Fruit fly (Drosophila melanogaster) whole organism, embryonic: Measurements from ENCODE around the gene CG1738.

Source experiments
- Atf6 ChIP-seq: fragments of 200-800 bp; sonication (Bioruptor generic); IDR thresholded peaks from 2 replicates; pipeline ENCODE4 v1.3.6; 2022; ENCODE audit warnings: missing biosample characterization, missing genetic modification characterization
- Blimp-1 ChIP-seq: fragments of 200-800 bp; sonication (Bioruptor generic); optimal IDR thresholded peaks from 3 replicates; lab custom pipeline; 2018; ENCODE audit warnings: missing biosample characterization, missing genetic modification characterization, mild to moderate bottlenecking, moderate library complexity, missing genetic modification reagents
- CG11247 ChIP-seq: fragments of 200-800 bp; sonication (Bioruptor generic); IDR thresholded peaks from 2 replicates; pipeline ENCODE4 v1.3.6; 2022; ENCODE audit warnings: missing biosample characterization, missing genetic modification characterization
- CG12769 ChIP-seq: fragments of 200-800 bp; sonication (Bioruptor generic); optimal IDR thresholded peaks from 2 replicates; lab custom pipeline; 2019; ENCODE audit warnings: missing biosample characterization, mild to moderate bottlenecking, missing genetic modification characterization, moderate library complexity
- CG15696 ChIP-seq: fragments of 200-800 bp; sonication (Bioruptor generic); optimal IDR thresholded peaks from 2 replicates; lab custom pipeline; 2019; ENCODE audit warnings: missing biosample characterization, mild to moderate bottlenecking, missing genetic modification characterization, moderate library complexity
- CG1603 ChIP-seq: fragments of 200-800 bp; sonication (Bioruptor generic); optimal IDR thresholded peaks from 2 replicates; lab custom pipeline; 2019; ENCODE audit warnings: missing biosample characterization, mild to moderate bottlenecking, missing genetic modification characterization, moderate library complexity
- CG17359 ChIP-seq: fragments of 200-800 bp; sonication (Bioruptor generic); optimal IDR thresholded peaks from 3 replicates; lab custom pipeline; 2018; ENCODE audit warnings: missing biosample characterization, mild to moderate bottlenecking, missing genetic modification characterization, moderate library complexity
- CG30431 ChIP-seq: fragments of 200-800 bp; sonication (Bioruptor generic); optimal IDR thresholded peaks from 2 replicates; lab custom pipeline; 2017; ENCODE audit warnings: missing biosample characterization, missing genetic modification characterization
- CG31365 ChIP-seq: fragments of 200-800 bp; sonication (Bioruptor generic); optimal IDR thresholded peaks from 2 replicates; lab custom pipeline; 2018; ENCODE audit warnings: missing biosample characterization, mild to moderate bottlenecking, missing genetic modification characterization
- CG31441 ChIP-seq: fragments of 200-800 bp; sonication (Bioruptor generic); IDR thresholded peaks from 2 replicates; pipeline ENCODE4 v1.3.6; 2022; ENCODE audit warnings: missing biosample characterization, missing genetic modification characterization
- CG3163 ChIP-seq: fragments of 200-800 bp; sonication (Bioruptor generic); optimal IDR thresholded peaks from 3 replicates; lab custom pipeline; 2016; ENCODE audit warnings: missing biosample characterization, missing genetic modification characterization
- CG4360 ChIP-seq: fragments of 200-800 bp; sonication (Bioruptor generic); IDR thresholded peaks from 2 replicates; pipeline ENCODE4 v1.3.6; 2022; ENCODE audit warnings: missing biosample characterization, missing genetic modification characterization
- CG5953 ChIP-seq: fragments of 200-800 bp; sonication (Bioruptor generic); IDR thresholded peaks from 2 replicates; pipeline ENCODE4 v1.3.6; 2022; ENCODE audit warnings: missing biosample characterization, missing genetic modification characterization
- CG6654 ChIP-seq: fragments of 200-800 bp; sonication (Bioruptor generic); optimal IDR thresholded peaks from 2 replicates; lab custom pipeline; 2017; ENCODE audit warnings: missing biosample characterization, mild to moderate bottlenecking, missing genetic modification characterization
- CG7839 ChIP-seq: fragments of 200-800 bp; sonication (Bioruptor generic); optimal IDR thresholded peaks from 3 replicates; lab custom pipeline; 2018; ENCODE audit warnings: missing biosample characterization, mild to moderate bottlenecking, missing genetic modification characterization, moderate library complexity
- CG9609 ChIP-seq: fragments of 200-800 bp; sonication (Bioruptor generic); optimal IDR thresholded peaks from 3 replicates; lab custom pipeline; 2016; ENCODE audit warnings: missing biosample characterization, missing genetic modification characterization
- Dad ChIP-seq: fragments of 200-800 bp; sonication (Bioruptor generic); optimal IDR thresholded peaks from 3 replicates; lab custom pipeline; 2016; ENCODE audit warnings: missing biosample characterization, missing genetic modification characterization
- Dek ChIP-seq: fragments of 200-800 bp; sonication (Bioruptor generic); optimal IDR thresholded peaks from 3 replicates; lab custom pipeline; 2019; ENCODE audit warnings: missing biosample characterization, mild to moderate bottlenecking, missing genetic modification characterization, moderate library complexity
- GATAe ChIP-seq: fragments of 200-800 bp; sonication (Bioruptor generic); conservative IDR thresholded peaks from 2 replicates; pipeline ENCODE4 v1.3.6; 2022; ENCODE audit warnings: missing biosample characterization, missing genetic modification characterization
- Hey ChIP-seq: fragments of 200-800 bp; sonication (Bioruptor generic); optimal IDR thresholded peaks from 3 replicates; lab custom pipeline; 2018; ENCODE audit warnings: missing biosample characterization, mild to moderate bottlenecking, missing genetic modification characterization
- HmgD ChIP-seq: fragments of 200-800 bp; sonication (Bioruptor generic); optimal IDR thresholded peaks from 3 replicates; lab custom pipeline; 2016; ENCODE audit warnings: missing biosample characterization, missing genetic modification characterization
- Jarid2 ChIP-seq: fragments of 200-800 bp; sonication (Bioruptor generic); optimal IDR thresholded peaks from 3 replicates; lab custom pipeline; 2017; ENCODE audit warnings: mild to moderate bottlenecking, missing biosample characterization, missing genetic modification reagents, missing genetic modification characterization
- MESR4 ChIP-seq: fragments of 200-800 bp; sonication (Bioruptor generic); optimal IDR thresholded peaks from 2 replicates; lab custom pipeline; 2018; ENCODE audit warnings: missing biosample characterization, mild to moderate bottlenecking, missing genetic modification characterization, moderate library complexity
- Med ChIP-seq: fragments of 200-800 bp; sonication (Bioruptor generic); peaks from one replicate; lab custom pipeline; 2016; ENCODE audit warnings: missing biosample characterization, missing genetic modification characterization, mild to moderate bottlenecking, inconsistent platforms, moderate library complexity
- Oaz ChIP-seq: fragments of 200-800 bp; sonication (Bioruptor generic); IDR thresholded peaks from 2 replicates; pipeline ENCODE4 v1.3.6; 2022; ENCODE audit warnings: missing biosample characterization, missing genetic modification characterization
- Ravus ChIP-seq: fragments of 200-800 bp; sonication (Bioruptor generic); IDR thresholded peaks from 2 replicates; pipeline ENCODE4 v1.3.6; 2022; ENCODE audit warnings: missing biosample characterization, missing genetic modification characterization
- Rfx ChIP-seq: fragments of 200-800 bp; sonication (Bioruptor generic); IDR thresholded peaks from 2 replicates; pipeline ENCODE4 v1.3.6; 2022; ENCODE audit warnings: missing biosample characterization, missing genetic modification characterization
- Sox100B ChIP-seq: fragments of 200-800 bp; sonication (Bioruptor generic); optimal IDR thresholded peaks from 3 replicates; lab custom pipeline; 2018; ENCODE audit warnings: missing biosample characterization, mild to moderate bottlenecking, missing genetic modification characterization
- ap ChIP-seq: fragments of 200-800 bp; sonication (Bioruptor generic); IDR thresholded peaks from 2 replicates; pipeline ENCODE4 v1.3.6; 2022; ENCODE audit warnings: missing biosample characterization, missing genetic modification characterization
- btn ChIP-seq: fragments of 200-800 bp; sonication (Bioruptor generic); optimal IDR thresholded peaks from 2 replicates; lab custom pipeline; 2016; ENCODE audit warnings: missing biosample characterization, missing genetic modification characterization
- chinmo ChIP-seq: fragments of 200-800 bp; sonication (Bioruptor generic); IDR thresholded peaks from 4 replicates; pipeline ENCODE4 v1.3.6; 2022; ENCODE audit warnings: missing biosample characterization, missing genetic modification characterization; ENCODE audit not compliant: partially characterized antibody
- crp ChIP-seq, 2 experiments: fragments of 200-800 bp; sonication (Bioruptor generic); optimal IDR thresholded peaks; 2 replicates in 1 of 2; 3 replicates in 1 of 2; lab custom pipeline; 2017; ENCODE audit warnings: missing biosample characterization in 2 of 2, missing genetic modification characterization in 2 of 2, mild to moderate bottlenecking in 1 of 2, moderate library complexity in 1 of 2
- emc ChIP-seq: fragments of 200-800 bp; sonication (Bioruptor generic); optimal IDR thresholded peaks from 2 replicates; lab custom pipeline; 2016; ENCODE audit warnings: missing biosample characterization, missing genetic modification characterization
- eyg ChIP-seq: fragments of 200-800 bp; sonication (Bioruptor generic); optimal IDR thresholded peaks from 3 replicates; lab custom pipeline; 2016; ENCODE audit warnings: missing biosample characterization, missing genetic modification characterization
- fru ChIP-seq: fragments of >200 bp; optimal IDR thresholded peaks from 2 replicates; lab custom pipeline; 2017
- grn ChIP-seq: fragments of 200-800 bp; sonication (Bioruptor generic); optimal IDR thresholded peaks from 3 replicates; lab custom pipeline; 2017; ENCODE audit warnings: missing biosample characterization, missing genetic modification characterization
- hkb ChIP-seq, 2 experiments: fragments of 200-800 bp in 1 of 2; fragments of >200 bp in 1 of 2; sonication (Bioruptor generic) in 1 of 2; IDR thresholded peaks in 1 of 2; optimal IDR thresholded peaks in 1 of 2; 2 replicates each; pipeline versions ENCODE4 v1.3.6 to Lab custom; 2017 to 2022; ENCODE audit warnings: missing biosample characterization in 1 of 2, missing genetic modification characterization in 1 of 2
- nerfin-1 ChIP-seq: fragments of 200-800 bp; sonication (Bioruptor generic); optimal IDR thresholded peaks from 3 replicates; lab custom pipeline; 2019; ENCODE audit warnings: missing biosample characterization, mild to moderate bottlenecking, missing genetic modification characterization, moderate library complexity
- nerfin-2 ChIP-seq: fragments of 200-800 bp; sonication (Bioruptor generic); IDR thresholded peaks from 2 replicates; pipeline ENCODE4 v1.3.6; 2022; ENCODE audit warnings: missing biosample characterization, missing genetic modification characterization; ENCODE audit not compliant: partially characterized antibody
- repo ChIP-seq: fragments of 200-800 bp; sonication (Bioruptor generic); optimal IDR thresholded peaks from 2 replicates; lab custom pipeline; 2016; ENCODE audit warnings: missing biosample characterization, missing genetic modification characterization
- rib ChIP-seq: fragments of 200-800 bp; sonication (Bioruptor generic); IDR thresholded peaks from 2 replicates; pipeline ENCODE4 v1.3.6; 2022; ENCODE audit warnings: missing biosample characterization, missing genetic modification characterization
- ro ChIP-seq: fragments of 200-800 bp; sonication (Bioruptor generic); IDR thresholded peaks from 2 replicates; pipeline ENCODE4 v1.3.6; 2022; ENCODE audit warnings: missing biosample characterization, missing genetic modification characterization
- row ChIP-seq: fragments of 200-800 bp; sonication (Bioruptor generic); IDR thresholded peaks from 3 replicates; pipeline ENCODE4 v1.3.6; 2022; ENCODE audit warnings: missing biosample characterization, missing genetic modification characterization
- salm ChIP-seq: fragments of 200-800 bp; sonication (Bioruptor generic); optimal IDR thresholded peaks from 2 replicates; lab custom pipeline; 2018; ENCODE audit warnings: missing biosample characterization, mild to moderate bottlenecking, missing genetic modification characterization
- sc ChIP-seq, 3 experiments: fragments of >200 bp in 2 of 3; fragments of 200-800 bp in 1 of 3; sonication (Bioruptor generic) in 1 of 3; optimal IDR thresholded peaks; 2 replicates in 2 of 3; 3 replicates in 1 of 3; lab custom pipeline; 2017; ENCODE audit warnings: mild to moderate bottlenecking in 1 of 3, missing biosample characterization in 1 of 3, missing genetic modification characterization in 1 of 3, missing genetic modification reagents in 1 of 3
- sr ChIP-seq: fragments of 200-800 bp; sonication (Bioruptor generic); IDR thresholded peaks from 3 replicates; pipeline ENCODE4 v1.3.6; 2022; ENCODE audit warnings: missing biosample characterization, missing genetic modification characterization
- tll ChIP-seq, 2 experiments: fragments of 200-800 bp in 1 of 2; fragments of >200 bp in 1 of 2; sonication (Bioruptor generic) in 1 of 2; optimal IDR thresholded peaks; 2 replicates each; lab custom pipeline; 2017 to 2019; ENCODE audit warnings: missing biosample characterization in 2 of 2, missing genetic modification characterization in 2 of 2, mild to moderate bottlenecking in 1 of 2, moderate library complexity in 1 of 2
- trh ChIP-seq: fragments of 200-800 bp; sonication (Bioruptor generic); optimal IDR thresholded peaks from 2 replicates; lab custom pipeline; 2016; ENCODE audit warnings: missing biosample characterization, missing genetic modification characterization
- vfl ChIP-seq: fragments of 200-800 bp; sonication (Bioruptor generic); optimal IDR thresholded peaks from 2 replicates; lab custom pipeline; 2016; ENCODE audit warnings: missing biosample characterization, missing genetic modification characterization
- vvl ChIP-seq: fragments of 200-800 bp; sonication (Bioruptor generic); IDR thresholded peaks from 2 replicates; pipeline ENCODE4 v1.3.6; 2022; ENCODE audit warnings: missing biosample characterization, missing genetic modification characterization

The CG1738 gene

DNA sequence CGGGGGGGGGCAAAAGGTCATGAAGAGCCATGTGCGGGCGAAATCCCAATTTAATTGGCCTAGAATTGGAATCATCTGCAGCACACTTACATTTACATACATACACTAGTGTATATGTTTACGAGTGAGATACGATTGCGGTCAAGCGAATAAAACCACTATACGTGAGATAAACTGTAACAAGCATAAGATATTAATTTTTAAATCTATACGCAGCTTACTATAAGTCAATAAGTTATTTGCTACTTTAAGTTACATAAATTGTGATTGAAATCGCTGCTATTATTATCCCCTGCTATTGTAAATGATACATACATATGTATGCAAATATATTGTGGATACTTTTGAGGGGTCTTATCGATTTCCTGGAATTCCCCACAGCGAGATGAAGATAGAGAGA, 30.3 kb downstream of the CG1738 start (continued):
- TF ChIP-seq ap (GFP tag; lab: Robert Waterston, UW) (peak; percentile 19; the same call in 1 of the 2 replicates), hkb (optimal IDR thresholded peaks at IDR 0.05; lab: Kevin White, UChicago) (no peak), hkb (GFP tag; IDR thresholded peaks at IDR 0.05; lab: Robert Waterston, UW) (peak; percentile 70), MESR4 (GFP tag; lab: Kevin White, UChicago) (no peak), CG11247 (GFP tag; lab: Robert Waterston, UW) (no peak), salm (no peak), Rfx (GFP tag; lab: Robert Waterston, UW) (peak; percentile 52; the same call in 1 of the 2 replicates), ro (GFP tag; lab: Robert Waterston, UW) (no peak), Jarid2 (no peak), sc (optimal IDR thresholded peaks at IDR 0.05; lab: Kevin White, UChicago) (no peak), sc (GFP tag; optimal IDR thresholded peaks at IDR 0.05; lab: Kevin White, UChicago) (no peak), Oaz (peak; percentile 40; the same call in 1 of the 2 replicates), sr (peak; percentile 16; the same call in 1 of the 3 replicates), HmgD (GFP tag; lab: Kevin White, UChicago) (no peak), emc (GFP tag; lab: Kevin White, UChicago) (no peak), Med (peak; percentile 80), btn (GFP tag; lab: Kevin White, UChicago) (no peak), trh (GFP tag; lab: Kevin White, UChicago) (no peak), Blimp-1 (GFP tag; lab: Kevin White, UChicago) (peak; percentile 32), eyg (GFP tag; lab: Kevin White, UChicago) (no peak), Atf6 (GFP tag; lab: Robert Waterston, UW) (peak; percentile 55), Hey (tag; lab: Kevin White, UChicago) (no peak), CG9609 (GFP tag; lab: Kevin White, UChicago) (no peak), CG1603 (tag; lab: Kevin White, UChicago) (peak; percentile 61), CG4360 (GFP tag; lab: Robert Waterston, UW) (no peak), nerfin-1 (tag; lab: Kevin White, UChicago) (no peak), vfl (GFP tag; lab: Kevin White, UChicago) (no peak), CG6654 (GFP tag; lab: Kevin White, UChicago) (no peak), CG30431 (no peak), rib (GFP tag; lab: Robert Waterston, UW) (no peak), CG5953 (GFP tag; lab: Robert Waterston, UW) (0 out of 2 replicates have a peak, but pooled peaks have one; percentile 35), CG15696 (tag; lab: Kevin White, UChicago) (no peak), repo (GFP tag; lab: Kevin White, UChicago) (no peak), chinmo (GFP tag; lab: Robert Waterston, UW) (no peak), crp (GFP tag; optimal IDR thresholded peaks at IDR 0.05; lab: Kevin White, UChicago) (no peak), GATAe (GFP tag; lab: Robert Waterston, UW) (no peak), grn (GFP tag; lab: Kevin White, UChicago) (no peak), CG12769 (tag; lab: Kevin White, UChicago) (peak; percentile 80), CG3163 (GFP tag; lab: Kevin White, UChicago) (no peak), CG31441 (GFP tag; lab: Robert Waterston, UW) (peak; percentile 27; the same call in 1 of the 2 replicates), Dek (tag; lab: Kevin White, UChicago) (peak; percentile 7), Ravus (GFP tag; lab: Robert Waterston, UW) (no peak), Sox100B (GFP tag; lab: Kevin White, UChicago) (peak; percentile 10), fru (lab: Kevin White, UChicago) (no peak), vvl (GFP tag; lab: Robert Waterston, UW) (peak; percentile 65), CG31365 (no peak), CG17359 (peak; percentile 46), nerfin-2 (GFP tag; lab: Robert Waterston, UW) (no peak), Dad (GFP tag; lab: Kevin White, UChicago) (no peak), CG7839 (tag; lab: Kevin White, UChicago) (peak; percentile 68), tll (GFP tag; optimal IDR thresholded peaks at IDR 0.05; lab: Kevin White, UChicago) (no peak), row (GFP tag; lab: Robert Waterston, UW) (peak; percentile 79)
